Worm (Caenorhabditis elegans) whole organism, midembryonic: ENCODE measurements around the gene srw-77.

Source experiments
- T22C8.4 ChIP-seq: fragments of 200-800 bp; sonication (Bioruptor generic); IDR thresholded peaks from 2 replicates; pipeline ENCODE4 v1.3.6; 2022; ENCODE audit warnings: missing genetic modification characterization, missing compliant biosample characterization
- med-1 ChIP-seq: sonication (generic microtip); optimal IDR thresholded peaks from 2 replicates; lab custom pipeline; 2017; ENCODE audit warnings: missing genetic modification characterization, mild to moderate bottlenecking, missing compliant biosample characterization, antibody characterized with exemption, missing genetic modification reagents; ENCODE audit not compliant: insufficient read depth
- ztf-29 ChIP-seq: fragments of 200-800 bp; sonication (Bioruptor generic); IDR thresholded peaks from 2 replicates; pipeline ENCODE4 v1.3.6; 2022; ENCODE audit warnings: missing genetic modification reagents, missing genetic modification characterization, missing compliant biosample characterization

DNA sequence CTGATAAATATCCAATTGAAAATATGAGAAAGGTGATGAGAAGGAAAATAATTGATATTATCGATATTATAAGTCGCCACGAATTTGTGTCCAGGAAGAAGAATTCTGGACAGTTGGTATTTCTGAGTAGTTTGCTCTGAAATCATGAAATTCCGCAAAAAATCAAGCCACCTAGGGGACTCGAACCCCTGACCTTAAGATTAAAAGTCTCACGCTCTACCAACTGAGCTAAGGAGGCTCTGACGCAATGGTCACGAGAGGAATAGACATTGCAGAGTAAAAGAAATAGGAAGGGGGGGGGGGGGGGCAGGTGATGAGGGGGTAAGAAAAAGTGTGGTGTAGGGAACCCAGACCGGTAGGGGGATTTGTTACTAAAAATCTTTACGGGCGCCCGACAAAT is 21.6 kb downstream of the srw-77 start:
- TF ChIP-seq med-1 (no peak), ztf-29 (GFP tag; lab: Robert Waterston, UW) (no peak), T22C8.4 (no peak)
